Fruit fly (Drosophila melanogaster) whole organism, embryonic: ENCODE measurements around the gene intr.
A peak's percentile ranks its signal among the peaks of the same experiment; 100 is the strongest.

Experiments
- CG10147 ChIP-seq: fragments of 200-800 bp; sonication (Bioruptor generic); optimal IDR thresholded peaks from 2 replicates; lab custom pipeline; 2019; ENCODE audit warnings: missing biosample characterization, mild to moderate bottlenecking, missing genetic modification characterization, moderate library complexity
- CG12236 ChIP-seq: fragments of 200-800 bp; sonication (Bioruptor generic); optimal IDR thresholded peaks from 2 replicates; lab custom pipeline; 2016; ENCODE audit warnings: missing biosample characterization, missing genetic modification characterization
- CG13296 ChIP-seq: fragments of 200-800 bp; sonication (Bioruptor generic); optimal IDR thresholded peaks from 3 replicates; lab custom pipeline; 2018; ENCODE audit warnings: missing biosample characterization, mild to moderate bottlenecking, missing genetic modification characterization
- CG14050 ChIP-seq: fragments of 200-800 bp; sonication (Bioruptor generic); IDR thresholded peaks from 3 replicates; pipeline ENCODE4 v1.3.6; 2022; ENCODE audit warnings: missing biosample characterization, missing genetic modification characterization
- CG14667 ChIP-seq: fragments of 200-800 bp; sonication (Bioruptor generic); IDR thresholded peaks from 2 replicates; pipeline ENCODE4 v1.3.6; 2022; ENCODE audit warnings: missing biosample characterization, missing genetic modification characterization
- CG2199 ChIP-seq: fragments of 200-800 bp; sonication (Bioruptor generic); IDR thresholded peaks from 3 replicates; pipeline ENCODE4 v1.3.6; 2022; ENCODE audit warnings: missing biosample characterization, missing genetic modification characterization
- CG2202 ChIP-seq: fragments of 200-800 bp; sonication (Bioruptor generic); optimal IDR thresholded peaks from 2 replicates; lab custom pipeline; 2018; ENCODE audit warnings: missing biosample characterization, mild to moderate bottlenecking, missing genetic modification characterization
- CG2889 ChIP-seq: fragments of 200-800 bp; sonication (Bioruptor generic); IDR thresholded peaks from 3 replicates; pipeline ENCODE4 v1.3.6; 2022; ENCODE audit warnings: missing biosample characterization, missing genetic modification characterization
- CG30020 ChIP-seq: fragments of 200-800 bp; optimal IDR thresholded peaks from 2 replicates; lab custom pipeline; 2019; ENCODE audit warnings: missing biosample characterization, mild to moderate bottlenecking, missing genetic modification characterization, moderate library complexity
- CG30403 ChIP-seq: fragments of 200-800 bp; sonication (Bioruptor generic); optimal IDR thresholded peaks from 3 replicates; lab custom pipeline; 2016; ENCODE audit warnings: missing biosample characterization, missing genetic modification characterization
- CG31224 ChIP-seq: fragments of 200-800 bp; sonication (Bioruptor generic); IDR thresholded peaks from 2 replicates; pipeline ENCODE4 v1.3.6; 2022; ENCODE audit warnings: missing biosample characterization, missing genetic modification characterization
- CG33557 ChIP-seq: fragments of 200-800 bp; sonication (Bioruptor generic); optimal IDR thresholded peaks from 2 replicates; lab custom pipeline; 2019; ENCODE audit warnings: missing biosample characterization, mild to moderate bottlenecking, missing genetic modification characterization, moderate library complexity
- CG3847 ChIP-seq: fragments of 200-800 bp; sonication (Bioruptor generic); IDR thresholded peaks from 2 replicates; pipeline ENCODE4 v1.3.6; 2022; ENCODE audit warnings: missing biosample characterization, missing genetic modification characterization
- CG4360 ChIP-seq: fragments of 200-800 bp; sonication (Bioruptor generic); IDR thresholded peaks from 2 replicates; pipeline ENCODE4 v1.3.6; 2022; ENCODE audit warnings: missing biosample characterization, missing genetic modification characterization
- CG7745 ChIP-seq: fragments of 200-800 bp; sonication (Bioruptor generic); optimal IDR thresholded peaks from 2 replicates; lab custom pipeline; 2018; ENCODE audit warnings: missing biosample characterization, mild to moderate bottlenecking, missing genetic modification characterization, moderate library complexity
- CG7786 ChIP-seq: fragments of 200-800 bp; sonication (Bioruptor generic); optimal IDR thresholded peaks from 2 replicates; lab custom pipeline; 2016; ENCODE audit warnings: missing biosample characterization, missing genetic modification characterization
- CG8281 ChIP-seq: fragments of 200-800 bp; sonication (Bioruptor generic); optimal IDR thresholded peaks from 2 replicates; lab custom pipeline; 2018; ENCODE audit warnings: missing biosample characterization, mild to moderate bottlenecking, missing genetic modification characterization, moderate library complexity
- CG9215 ChIP-seq: fragments of 200-800 bp; sonication (Bioruptor generic); IDR thresholded peaks from 2 replicates; pipeline ENCODE4 v1.3.6; 2022; ENCODE audit warnings: missing biosample characterization, missing genetic modification characterization
- CG9437 ChIP-seq: fragments of 200-800 bp; sonication (Bioruptor generic); optimal IDR thresholded peaks from 2 replicates; lab custom pipeline; 2018; ENCODE audit warnings: missing biosample characterization, mild to moderate bottlenecking, missing genetic modification characterization
- CkIIα-i1 ChIP-seq: fragments of 200-800 bp; sonication (Bioruptor generic); IDR thresholded peaks from 2 replicates; pipeline ENCODE4 v1.3.6; 2022; ENCODE audit warnings: missing biosample characterization, missing genetic modification characterization
- Dip2 ChIP-seq: fragments of 200-800 bp; sonication (Bioruptor generic); IDR thresholded peaks from 2 replicates; pipeline ENCODE4 v1.3.6; 2022; ENCODE audit warnings: missing biosample characterization, missing genetic modification characterization
- Doc2 ChIP-seq: fragments of 200-800 bp; sonication (Bioruptor generic); IDR thresholded peaks from 2 replicates; pipeline ENCODE4 v1.3.6; 2022; ENCODE audit warnings: missing biosample characterization, missing genetic modification characterization
- E2f1 ChIP-seq: fragments of 200-800 bp; sonication (Bioruptor generic); IDR thresholded peaks from 2 replicates; pipeline ENCODE4 v1.3.6; 2022; ENCODE audit warnings: missing biosample characterization, missing genetic modification characterization
- H15 ChIP-seq: fragments of 200-800 bp; sonication (Bioruptor generic); IDR thresholded peaks from 3 replicates; pipeline ENCODE4 v1.3.6; 2022; ENCODE audit warnings: missing biosample characterization, missing genetic modification characterization
- H2.0 ChIP-seq: fragments of 200-800 bp; sonication (Bioruptor generic); IDR thresholded peaks from 2 replicates; pipeline ENCODE4 v1.3.6; 2022; ENCODE audit warnings: missing biosample characterization, missing genetic modification characterization
- Hr39 ChIP-seq: fragments of >200 bp; optimal IDR thresholded peaks from 2 replicates; lab custom pipeline; 2017
- Oaz ChIP-seq: fragments of 200-800 bp; sonication (Bioruptor generic); IDR thresholded peaks from 2 replicates; pipeline ENCODE4 v1.3.6; 2022; ENCODE audit warnings: missing biosample characterization, missing genetic modification characterization
- Opbp ChIP-seq: fragments of 200-800 bp; sonication (Bioruptor generic); IDR thresholded peaks from 3 replicates; pipeline ENCODE4 v1.3.6; 2022; ENCODE audit warnings: missing biosample characterization, missing genetic modification characterization; ENCODE audit not compliant: partially characterized antibody
- Side ChIP-seq: fragments of 200-800 bp; sonication (Bioruptor generic); optimal IDR thresholded peaks from 2 replicates; lab custom pipeline; 2016; ENCODE audit warnings: missing biosample characterization, missing genetic modification characterization
- Ssrp ChIP-seq: fragments of 200-800 bp; sonication (Bioruptor generic); optimal IDR thresholded peaks from 2 replicates; lab custom pipeline; 2018; ENCODE audit warnings: missing biosample characterization, mild to moderate bottlenecking, missing genetic modification characterization, moderate library complexity
- Trl ChIP-seq, 3 experiments: fragments of >200 bp in 2 of 3; fragments of 200-800 bp in 1 of 3; sonication (Bioruptor generic) in 1 of 3; optimal IDR thresholded peaks; 2 replicates in 1 of 3; 3 replicates in 2 of 3; lab custom pipeline; 2016 to 2017; ENCODE audit warnings: missing biosample characterization in 1 of 3, missing genetic modification characterization in 1 of 3
- al ChIP-seq: fragments of 200-800 bp; sonication (Bioruptor generic); IDR thresholded peaks from 2 replicates; pipeline ENCODE4 v1.3.6; 2022; ENCODE audit warnings: missing biosample characterization, missing genetic modification characterization
- corto ChIP-seq: fragments of 200-800 bp; sonication (Bioruptor generic); optimal IDR thresholded peaks from 2 replicates; lab custom pipeline; 2016; ENCODE audit warnings: missing biosample characterization, mild to moderate bottlenecking, missing genetic modification characterization, moderate library complexity
- dimm ChIP-seq: fragments of 200-800 bp; sonication (Bioruptor generic); IDR thresholded peaks from 2 replicates; pipeline ENCODE4 v1.3.6; 2022; ENCODE audit warnings: missing biosample characterization, missing genetic modification characterization
- dysf ChIP-seq: fragments of 200-800 bp; sonication (Bioruptor generic); IDR thresholded peaks from 3 replicates; pipeline ENCODE4 v1.3.6; 2022; ENCODE audit warnings: missing biosample characterization, missing genetic modification characterization
- eve ChIP-seq, 2 experiments: fragments of >200 bp; optimal IDR thresholded peaks; 2 replicates each; lab custom pipeline; 2017; ENCODE audit warnings: missing biosample characterization in 2 of 2, missing genetic modification characterization in 2 of 2
- insv ChIP-seq, 2 experiments: fragments of 200-800 bp; sonication (Bioruptor generic); optimal IDR thresholded peaks; 3 replicates each; lab custom pipeline; 2016 to 2018; ENCODE audit warnings: missing biosample characterization in 2 of 2, missing genetic modification characterization in 2 of 2
- maf-S ChIP-seq: fragments of 200-800 bp; sonication (Bioruptor generic); optimal IDR thresholded peaks from 2 replicates; lab custom pipeline; 2016; ENCODE audit warnings: missing biosample characterization, missing genetic modification characterization
- mld ChIP-seq: fragments of 200-800 bp; sonication (Bioruptor generic); IDR thresholded peaks from 3 replicates; pipeline ENCODE4 v1.3.6; 2022; ENCODE audit warnings: missing biosample characterization, missing genetic modification characterization; ENCODE audit not compliant: partially characterized antibody
- nau ChIP-seq: fragments of 200-800 bp; sonication (Bioruptor generic); optimal IDR thresholded peaks from 3 replicates; lab custom pipeline; 2017; ENCODE audit warnings: missing biosample characterization, mild to moderate bottlenecking, missing genetic modification characterization, missing genetic modification reagents
- pan ChIP-seq, 4 experiments: fragments of >200 bp in 3 of 4; fragments of 200-800 bp in 1 of 4; sonication (Bioruptor generic) in 1 of 4; optimal IDR thresholded peaks in 3 of 4; IDR thresholded peaks in 1 of 4; 2 replicates each; pipeline versions ENCODE4 v1.3.6 to Lab custom; 2017 to 2022; ENCODE audit warnings: missing biosample characterization in 2 of 4, missing genetic modification characterization in 2 of 4, mixed read lengths in 1 of 4
- pita ChIP-seq: fragments of 200-800 bp; sonication (Bioruptor generic); optimal IDR thresholded peaks from 2 replicates; lab custom pipeline; 2017; ENCODE audit warnings: missing biosample characterization, mild to moderate bottlenecking, missing genetic modification characterization
- sens ChIP-seq: fragments of 200-800 bp; sonication (Bioruptor generic); peaks from one replicate; lab custom pipeline; 2016; ENCODE audit warnings: missing biosample characterization, missing genetic modification characterization
- seq ChIP-seq: fragments of 200-800 bp; sonication (Bioruptor generic); IDR thresholded peaks from 2 replicates; pipeline ENCODE4 v1.3.6; 2022; ENCODE audit warnings: missing biosample characterization, missing genetic modification characterization
- slp2 ChIP-seq: fragments of 200-800 bp; sonication (Bioruptor generic); optimal IDR thresholded peaks from 2 replicates; lab custom pipeline; 2016; ENCODE audit warnings: missing biosample characterization, missing genetic modification characterization
- tna ChIP-seq: fragments of 200-800 bp; sonication (Bioruptor generic); IDR thresholded peaks from 2 replicates; pipeline ENCODE4 v1.3.6; 2022; ENCODE audit warnings: missing biosample characterization, missing genetic modification characterization; ENCODE audit not compliant: partially characterized antibody
- tup ChIP-seq: fragments of 200-800 bp; sonication (Bioruptor generic); optimal IDR thresholded peaks from 2 replicates; lab custom pipeline; 2016; ENCODE audit warnings: missing biosample characterization, mild to moderate bottlenecking, missing genetic modification characterization, moderate library complexity
- tx ChIP-seq: fragments of 200-800 bp; sonication (Bioruptor generic); optimal IDR thresholded peaks from 2 replicates; lab custom pipeline; 2016; ENCODE audit warnings: missing biosample characterization, missing genetic modification characterization
- vnd ChIP-seq: fragments of 200-800 bp; sonication (Bioruptor generic); IDR thresholded peaks from 3 replicates; pipeline ENCODE4 v1.3.6; 2022; ENCODE audit warnings: missing biosample characterization, missing genetic modification characterization; ENCODE audit not compliant: partially characterized antibody

intr gene

dm6 chr3R:28831626-28832267 lies 41.4 kb downstream of the intr start, which contains the start of gene WASp (continued):
- TF ChIP-seq Opbp (GFP tag; lab: Robert Waterston, UW) (peak; percentile 75; the same call in 2 of the 3 replicates), CG8281 (tag; lab: Kevin White, UChicago) (no peak), CG13296 (no peak), corto (GFP tag; lab: Kevin White, UChicago) (no peak), Side (peak; percentile 82), CG7745 (no peak), CG33557 (peak; percentile 46), CG14050 (GFP tag; lab: Robert Waterston, UW) (peak; percentile 50; the same call in 2 of the 3 replicates), CG2199 (GFP tag; lab: Robert Waterston, UW) (0 out of 3 replicates have a peak, but pooled peaks have one; percentile 53), CG10147 (no peak), tup (GFP tag; lab: Kevin White, UChicago) (no peak), dysf (GFP tag; lab: Robert Waterston, UW) (peak; percentile 77), mld (GFP tag; lab: Robert Waterston, UW) (no peak), nau (GFP tag; lab: Kevin White, UChicago) (no peak), CG9437 (peak; percentile 46), slp2 (GFP tag; lab: Kevin White, UChicago) (peak; percentile 78), CG14667 (GFP tag; lab: Robert Waterston, UW) (peak; percentile 30; the same call in 1 of the 2 replicates), sens (peak; percentile 95), CG30403 (peak; percentile 59), Doc2 (no peak), Ssrp (tag; lab: Kevin White, UChicago) (peak; percentile 33), Trl (optimal IDR thresholded peaks at IDR 0.05; lab: Kevin White, UChicago) (no peak), Trl (GFP tag; optimal IDR thresholded peaks at IDR 0.05; lab: Kevin White, UChicago) (peak; percentile 87), insv (GFP tag; optimal IDR thresholded peaks at IDR 0.05; lab: Kevin White, UChicago) (peak in 1 of 2 experiments; percentile 62), Hr39 (lab: Kevin White, UChicago) (no peak), vnd (GFP tag; lab: Robert Waterston, UW) (no peak), tx (GFP tag; lab: Kevin White, UChicago) (peak; percentile 35), CG2889 (GFP tag; lab: Robert Waterston, UW) (no peak), CG30020 (tag; lab: Kevin White, UChicago) (peak; percentile 93), pan (optimal IDR thresholded peaks at IDR 0.05; lab: Kevin White, UChicago) (no peak), pan (GFP tag; optimal IDR thresholded peaks at IDR 0.05 in 1 of 2, IDR thresholded peaks at IDR 0.05 in 1 of 2) (peak in 1 of 2 experiments; percentile 65), CG31224 (GFP tag; lab: Robert Waterston, UW) (0 out of 2 replicates have a peak, but pooled peaks have one; percentile 29), maf-S (peak; percentile 68), pita (GFP tag; lab: Kevin White, UChicago) (no peak), H15 (GFP tag; lab: Robert Waterston, UW) (peak; percentile 59; the same call in 1 of the 3 replicates), tna (GFP tag; lab: Robert Waterston, UW) (no peak), dimm (GFP tag; lab: Robert Waterston, UW) (no peak), Oaz (peak; percentile 39; the same call in 1 of the 2 replicates), Dip2 (GFP tag; lab: Robert Waterston, UW) (no peak), CG3847 (GFP tag; lab: Robert Waterston, UW) (peak; percentile 69), CG7786 (GFP tag; lab: Kevin White, UChicago) (peak; percentile 61), CG2202 (tag; lab: Kevin White, UChicago) (peak; percentile 41), H2.0 (GFP tag; lab: Robert Waterston, UW) (peak; percentile 66), CG9215 (GFP tag; lab: Robert Waterston, UW) (no peak), seq (GFP tag; lab: Robert Waterston, UW) (peak; percentile 22; the same call in 1 of the 2 replicates), al (peak; percentile 30; the same call in 1 of the 2 replicates), eve (GFP tag; optimal IDR thresholded peaks at IDR 0.05; lab: Kevin White, UChicago) (no peak), CkIIα-i1 (GFP tag; lab: Robert Waterston, UW) (no peak), E2f1 (GFP tag; lab: Robert Waterston, UW) (peak; percentile 66), CG12236 (GFP tag; lab: Kevin White, UChicago) (peak; percentile 15), CG4360 (GFP tag; lab: Robert Waterston, UW) (no peak)
